Fruit fly (Drosophila melanogaster): ENCODE measurements around the gene Axud1.

Axud1 gene

DNA sequence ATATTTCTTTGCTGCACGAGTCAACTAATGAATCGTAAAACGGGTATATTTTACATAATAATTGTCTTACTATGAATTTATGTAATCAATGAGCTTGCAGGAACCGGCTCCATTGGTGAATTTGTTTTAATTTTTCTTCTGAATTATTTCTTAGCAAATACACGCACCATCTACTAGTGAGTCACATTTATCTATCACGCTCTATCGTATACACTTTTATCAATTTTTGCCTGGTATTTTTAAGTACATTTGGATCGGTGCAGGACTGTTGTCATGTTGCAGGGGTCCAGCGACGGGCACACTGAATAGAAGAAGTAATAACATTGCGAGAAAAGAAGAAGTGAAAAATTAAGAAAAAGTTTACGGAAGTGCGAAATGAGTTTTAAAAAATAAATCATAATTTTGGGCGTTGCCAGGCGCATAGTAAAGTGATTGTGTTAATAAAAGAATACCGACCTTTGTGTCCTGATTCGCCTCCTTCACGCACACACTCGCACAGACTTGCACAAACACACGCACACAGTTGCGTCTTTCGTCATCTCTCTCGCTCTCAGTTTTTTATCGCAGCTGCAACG, at the start of gene Axud1, which contains the start of gene Rab5 (continued):
- peak; percentile 19 for TF ChIP-seq Nf-YB (GFP tag; optimal IDR thresholded peaks at IDR 0.05)
- TF ChIP-seq Taf1 (GFP tag; IDR thresholded peaks at IDR 0.05), result peak; percentile 9; the same call in 1 of the 2 replicates
- TF ChIP-seq CG11504 (tag; optimal IDR thresholded peaks at IDR 0.05), result peak; percentile 46
- peak in 1 of 2 experiments; percentile 85 for TF ChIP-seq Pdp1 (GFP tag; optimal IDR thresholded peaks at IDR 0.05)
- TF ChIP-seq CG15011 (GFP tag; optimal IDR thresholded peaks at IDR 0.05), result no peak
- TF ChIP-seq ssp (GFP tag; IDR thresholded peaks at IDR 0.05), result peak; percentile 37; the same call in 1 of the 2 replicates
- peak; percentile 21; the same call in 1 of the 2 replicates for TF ChIP-seq Xrp1 (GFP tag; IDR thresholded peaks at IDR 0.05)
- no peak for TF ChIP-seq CG1529 (GFP tag; optimal IDR thresholded peaks at IDR 0.05)
- peak; percentile 34; the same call in 1 of the 3 replicates for TF ChIP-seq CG11695 (GFP tag; IDR thresholded peaks at IDR 0.05)
- TF ChIP-seq CG10267 (tag; optimal IDR thresholded peaks at IDR 0.05), result peak; percentile 42
- TF ChIP-seq Ets97D (GFP tag; optimal IDR thresholded peaks at IDR 0.05), result peak; percentile 57
- TF ChIP-seq CG13287 (GFP tag; IDR thresholded peaks at IDR 0.05; ENCODE audit: partially characterized antibody), result peak; percentile 30; the same call in 1 of the 2 replicates
- TF ChIP-seq pzg (GFP tag; optimal IDR thresholded peaks at IDR 0.05), result peak; percentile 82
- TF ChIP-seq CG32532 (GFP tag; IDR thresholded peaks at IDR 0.05), result peak; percentile 29; the same call in 1 of the 2 replicates
- no peak for TF ChIP-seq fru (optimal IDR thresholded peaks at IDR 0.05)
- peak; percentile 40; the same call in 1 of the 2 replicates for TF ChIP-seq slbo (GFP tag; IDR thresholded peaks at IDR 0.05)
- peak; percentile 9 for TF ChIP-seq gem (tag; optimal IDR thresholded peaks at IDR 0.05)
- TF ChIP-seq Hey (tag; optimal IDR thresholded peaks at IDR 0.05), result no peak
- peak; percentile 65 for TF ChIP-seq nmo (GFP tag; optimal IDR thresholded peaks at IDR 0.05)
- TF ChIP-seq HLH4C (GFP tag; IDR thresholded peaks at IDR 0.05; ENCODE audit: partially characterized antibody), result 0 out of 3 replicates have a peak, but pooled peaks have one; percentile 31
- no peak for TF ChIP-seq fd102C (GFP tag; optimal IDR thresholded peaks at IDR 0.05)
- TF ChIP-seq CG3995 (GFP tag; optimal IDR thresholded peaks at IDR 0.05), result peak; percentile 88
- peak; percentile 20 for TF ChIP-seq CG17385 (GFP tag; optimal IDR thresholded peaks at IDR 0.05)
- TF ChIP-seq Spps (tag; optimal IDR thresholded peaks at IDR 0.05), result no peak
- TF ChIP-seq CG9727 (GFP tag; optimal IDR thresholded peaks at IDR 0.05), result no peak
- no peak for TF ChIP-seq rib (GFP tag; IDR thresholded peaks at IDR 0.05)
- 0 out of 2 replicates have a peak, but pooled peaks have one; percentile 45 for TF ChIP-seq CG42726 (GFP tag; IDR thresholded peaks at IDR 0.05; ENCODE audit: partially characterized antibody)
- TF ChIP-seq caup (GFP tag; optimal IDR thresholded peaks at IDR 0.05; ENCODE audit: severe bottlenecking), result no peak
- no peak for TF ChIP-seq CG14860 (GFP tag; IDR thresholded peaks at IDR 0.05; ENCODE audit: partially characterized antibody)
- no peak for TF ChIP-seq CG33557 (GFP tag; optimal IDR thresholded peaks at IDR 0.05)
- peak; percentile 31 for TF ChIP-seq CG9932 (GFP tag; IDR thresholded peaks at IDR 0.05)
- peak; percentile 60 for TF ChIP-seq trem (tag; optimal IDR thresholded peaks at IDR 0.05)
- TF ChIP-seq ap (GFP tag; IDR thresholded peaks at IDR 0.05), result no peak
- TF ChIP-seq CG9876 (GFP tag; optimal IDR thresholded peaks at IDR 0.05), result no peak
- TF ChIP-seq CG16813 (GFP tag; IDR thresholded peaks at IDR 0.05; ENCODE audit: partially characterized antibody), result peak; percentile 15; the same call in 1 of the 3 replicates
- peak; percentile 54; the same call in 1 of the 2 replicates for TF ChIP-seq MBD-R2 (GFP tag; IDR thresholded peaks at IDR 0.05)
- TF ChIP-seq ci (GFP tag; IDR thresholded peaks at IDR 0.05), result 0 out of 3 replicates have a peak, but pooled peaks have one; percentile 36
- no peak for TF ChIP-seq unc-4 (GFP tag; IDR thresholded peaks at IDR 0.05; ENCODE audit: partially characterized antibody)
- peak in 1 of 3 experiments; percentile 16 for TF ChIP-seq Stat92E (GFP tag; optimal IDR thresholded peaks at IDR 0.05)
- TF ChIP-seq CG17802 (tag; optimal IDR thresholded peaks at IDR 0.05), result peak; percentile 11
- TF ChIP-seq unpg (GFP tag; optimal IDR thresholded peaks at IDR 0.05), result peak; percentile 2

Measured in whole organism, embryonic.